Fruit fly (Drosophila melanogaster) whole organism, embryonic: Measurements from ENCODE around the gene elB.

Experiments used
- Awh ChIP-seq: fragments of 200-800 bp; sonication (Bioruptor generic); IDR thresholded peaks from 2 replicates; pipeline ENCODE4, ENCODE4 v1.3.6; 2022; ENCODE audit warnings: missing biosample characterization, missing genetic modification characterization
- C15 ChIP-seq: fragments of 200-800 bp; sonication (Bioruptor generic); IDR thresholded peaks from 3 replicates; pipeline ENCODE4 v1.3.6; 2022; ENCODE audit warnings: missing biosample characterization, missing genetic modification characterization
- CG10267 ChIP-seq: fragments of 200-800 bp; sonication (Bioruptor generic); optimal IDR thresholded peaks from 2 replicates; lab custom pipeline; 2018; ENCODE audit warnings: missing biosample characterization, mild to moderate bottlenecking, missing genetic modification characterization, moderate library complexity
- CG10543 ChIP-seq: fragments of 200-800 bp; sonication (Bioruptor generic); optimal IDR thresholded peaks from 3 replicates; lab custom pipeline; 2017; ENCODE audit warnings: missing biosample characterization, mild to moderate bottlenecking, missing genetic modification characterization, moderate library complexity
- CG12155 ChIP-seq: fragments of 200-800 bp; sonication (Bioruptor generic); optimal IDR thresholded peaks from 3 replicates; lab custom pipeline; 2016; ENCODE audit warnings: missing biosample characterization, missing genetic modification characterization
- CG12769 ChIP-seq: fragments of 200-800 bp; sonication (Bioruptor generic); optimal IDR thresholded peaks from 2 replicates; lab custom pipeline; 2019; ENCODE audit warnings: missing biosample characterization, mild to moderate bottlenecking, missing genetic modification characterization, moderate library complexity
- CG13123 ChIP-seq: fragments of 200-800 bp; sonication (Bioruptor generic); optimal IDR thresholded peaks from 2 replicates; lab custom pipeline; 2016; ENCODE audit warnings: missing biosample characterization, missing genetic modification characterization
- CG13894 ChIP-seq: fragments of 200-800 bp; sonication (Bioruptor generic); optimal IDR thresholded peaks from 3 replicates; lab custom pipeline; 2018; ENCODE audit warnings: missing biosample characterization, mild to moderate bottlenecking, missing genetic modification characterization, moderate library complexity
- CG16779 ChIP-seq: fragments of 200-800 bp; sonication (Bioruptor generic); IDR thresholded peaks from 2 replicates; pipeline ENCODE4 v1.3.6; 2022; ENCODE audit warnings: missing biosample characterization, missing genetic modification characterization
- CG17802 ChIP-seq: fragments of 200-800 bp; sonication (Bioruptor generic); optimal IDR thresholded peaks from 2 replicates; lab custom pipeline; 2018; ENCODE audit warnings: missing biosample characterization, mild to moderate bottlenecking, missing genetic modification characterization, moderate library complexity
- CG4328 ChIP-seq: fragments of 200-800 bp; sonication (Bioruptor generic); optimal IDR thresholded peaks from 3 replicates; lab custom pipeline; 2017; ENCODE audit warnings: missing biosample characterization, missing genetic modification reagents, missing genetic modification characterization
- CG6813 ChIP-seq: fragments of 200-800 bp; sonication (Bioruptor generic); optimal IDR thresholded peaks from 2 replicates; lab custom pipeline; 2017; ENCODE audit warnings: missing biosample characterization, missing genetic modification characterization, mild to moderate bottlenecking, moderate library complexity, missing genetic modification reagents
- Eip74EF ChIP-seq, 2 experiments: fragments of 200-800 bp in 1 of 2; fragments of >200 bp in 1 of 2; sonication (Bioruptor generic) in 1 of 2; optimal IDR thresholded peaks; 2 replicates each; lab custom pipeline; 2017 to 2019; ENCODE audit warnings: missing biosample characterization in 2 of 2, missing genetic modification characterization in 2 of 2, mild to moderate bottlenecking in 1 of 2, moderate library complexity in 1 of 2
- HLH3B ChIP-seq: fragments of 200-800 bp; sonication (Bioruptor generic); IDR thresholded peaks from 2 replicates; pipeline ENCODE4 v1.3.6; 2022; ENCODE audit warnings: missing biosample characterization, missing genetic modification characterization
- MTF-1 ChIP-seq: fragments of 200-800 bp; sonication (Bioruptor generic); optimal IDR thresholded peaks from 2 replicates; lab custom pipeline; 2018; ENCODE audit warnings: missing biosample characterization, mild to moderate bottlenecking, missing genetic modification characterization, borderline replicate concordance
- Vsx1 ChIP-seq: fragments of 200-800 bp; sonication (Bioruptor generic); optimal IDR thresholded peaks from 2 replicates; lab custom pipeline; 2017; ENCODE audit warnings: missing biosample characterization, mild to moderate bottlenecking, missing genetic modification characterization, missing genetic modification reagents
- ab ChIP-seq: fragments of 200-800 bp; sonication (Bioruptor generic); optimal IDR thresholded peaks from 2 replicates; lab custom pipeline; 2016; ENCODE audit warnings: missing biosample characterization, missing genetic modification characterization
- abd-A ChIP-seq: fragments of 200-800 bp; sonication (Bioruptor generic); optimal IDR thresholded peaks from 3 replicates; lab custom pipeline; 2019; ENCODE audit warnings: missing biosample characterization, mild to moderate bottlenecking, missing genetic modification characterization, moderate library complexity
- chinmo ChIP-seq: fragments of 200-800 bp; sonication (Bioruptor generic); IDR thresholded peaks from 4 replicates; pipeline ENCODE4 v1.3.6; 2022; ENCODE audit warnings: missing biosample characterization, missing genetic modification characterization; ENCODE audit not compliant: partially characterized antibody
- emc ChIP-seq: fragments of 200-800 bp; sonication (Bioruptor generic); optimal IDR thresholded peaks from 2 replicates; lab custom pipeline; 2016; ENCODE audit warnings: missing biosample characterization, missing genetic modification characterization
- grn ChIP-seq: fragments of 200-800 bp; sonication (Bioruptor generic); optimal IDR thresholded peaks from 3 replicates; lab custom pipeline; 2017; ENCODE audit warnings: missing biosample characterization, missing genetic modification characterization
- gsb ChIP-seq: fragments of 200-800 bp; sonication (Bioruptor generic); IDR thresholded peaks from 2 replicates; pipeline ENCODE4 v1.3.6; 2022; ENCODE audit warnings: missing biosample characterization, missing genetic modification characterization
- lbe ChIP-seq: fragments of 200-800 bp; sonication (Bioruptor generic); optimal IDR thresholded peaks from 2 replicates; lab custom pipeline; 2016; ENCODE audit warnings: missing biosample characterization, mild to moderate bottlenecking, missing genetic modification characterization
- mirr ChIP-seq: fragments of 200-800 bp; sonication (Bioruptor generic); optimal IDR thresholded peaks from 3 replicates; lab custom pipeline; 2018; ENCODE audit warnings: missing biosample characterization, mild to moderate bottlenecking, missing genetic modification characterization
- nau ChIP-seq: fragments of 200-800 bp; sonication (Bioruptor generic); optimal IDR thresholded peaks from 3 replicates; lab custom pipeline; 2017; ENCODE audit warnings: missing biosample characterization, mild to moderate bottlenecking, missing genetic modification characterization, missing genetic modification reagents
- oc ChIP-seq: fragments of 200-800 bp; sonication (Bioruptor generic); optimal IDR thresholded peaks from 2 replicates; lab custom pipeline; 2018; ENCODE audit warnings: missing biosample characterization, mild to moderate bottlenecking, missing genetic modification characterization, moderate library complexity
- otp ChIP-seq: fragments of 200-800 bp; sonication (Bioruptor generic); IDR thresholded peaks from 3 replicates; pipeline ENCODE4, ENCODE4 v1.3.6; 2022; ENCODE audit warnings: missing biosample characterization, missing genetic modification characterization
- pfk ChIP-seq: fragments of 200-800 bp; sonication (Bioruptor generic); optimal IDR thresholded peaks from 2 replicates; lab custom pipeline; 2018; ENCODE audit warnings: missing biosample characterization, mild to moderate bottlenecking, missing genetic modification characterization, moderate library complexity
- run ChIP-seq: fragments of 200-800 bp; sonication (Bioruptor generic); optimal IDR thresholded peaks from 3 replicates; lab custom pipeline; 2018; ENCODE audit warnings: missing biosample characterization, mild to moderate bottlenecking, missing genetic modification characterization
- sd ChIP-seq: fragments of 200-800 bp; sonication (Bioruptor generic); optimal IDR thresholded peaks from 3 replicates; lab custom pipeline; 2018; ENCODE audit warnings: missing biosample characterization, mild to moderate bottlenecking, missing genetic modification characterization, moderate library complexity
- sens ChIP-seq: fragments of 200-800 bp; sonication (Bioruptor generic); peaks from one replicate; lab custom pipeline; 2016; ENCODE audit warnings: missing biosample characterization, missing genetic modification characterization
- stc ChIP-seq: fragments of 200-800 bp; sonication (Bioruptor generic); IDR thresholded peaks from 2 replicates; pipeline ENCODE4 v1.3.6; 2022; ENCODE audit warnings: missing biosample characterization, missing genetic modification characterization
- tup ChIP-seq: fragments of 200-800 bp; sonication (Bioruptor generic); optimal IDR thresholded peaks from 2 replicates; lab custom pipeline; 2016; ENCODE audit warnings: missing biosample characterization, mild to moderate bottlenecking, missing genetic modification characterization, moderate library complexity
- vnd ChIP-seq: fragments of 200-800 bp; sonication (Bioruptor generic); IDR thresholded peaks from 3 replicates; pipeline ENCODE4 v1.3.6; 2022; ENCODE audit warnings: missing biosample characterization, missing genetic modification characterization; ENCODE audit not compliant: partially characterized antibody
- vvl ChIP-seq: fragments of 200-800 bp; sonication (Bioruptor generic); IDR thresholded peaks from 2 replicates; pipeline ENCODE4 v1.3.6; 2022; ENCODE audit warnings: missing biosample characterization, missing genetic modification characterization
- zf30C ChIP-seq: fragments of 200-800 bp; sonication (Bioruptor generic); optimal IDR thresholded peaks from 3 replicates; lab custom pipeline; 2018; ENCODE audit warnings: missing biosample characterization, mild to moderate bottlenecking, missing genetic modification characterization

elB gene

dm6 chr2L:14376484-14377254 is 32.7 kb downstream of the elB start (continued):
- TF ChIP-seq CG17802 (tag; lab: Kevin White, UChicago): no peak
- no peak for TF ChIP-seq pfk (GFP tag; lab: Kevin White, UChicago)
- no peak for TF ChIP-seq zf30C (GFP tag; lab: Kevin White, UChicago)
- no peak for TF ChIP-seq ab (GFP tag; lab: Kevin White, UChicago)
- no peak for TF ChIP-seq MTF-1
- TF ChIP-seq tup (GFP tag; lab: Kevin White, UChicago): no peak
- peak; percentile 4 for TF ChIP-seq CG10267
- no peak for TF ChIP-seq gsb (GFP tag; lab: Robert Waterston, UW)
- TF ChIP-seq CG6813 (GFP tag; lab: Kevin White, UChicago): peak; percentile 3

DNA sequence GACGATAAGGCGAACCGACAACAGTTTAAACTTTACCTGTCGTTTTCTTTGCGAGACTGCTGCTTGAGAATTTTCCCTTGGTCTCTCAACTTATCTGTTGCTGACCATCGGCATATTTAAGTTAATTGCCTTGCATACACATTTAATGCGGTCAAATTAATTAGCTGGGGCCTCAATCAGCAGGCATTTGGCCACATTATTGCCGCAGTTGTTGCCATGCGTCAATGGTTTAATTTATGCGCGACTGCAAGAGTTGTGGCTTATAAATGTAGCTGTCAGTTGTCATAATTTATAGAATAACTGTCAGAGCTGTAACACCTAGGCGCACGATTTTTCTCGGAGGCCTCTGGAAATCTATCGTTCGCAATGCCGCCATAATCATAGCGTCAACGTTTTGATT is 35.3 kb downstream of the elB start:
- TF ChIP-seq chinmo (GFP tag; lab: Robert Waterston, UW): peak; percentile 79; the same call in 2 of the 4 replicates
- no peak for TF ChIP-seq CG12155 (GFP tag; lab: Kevin White, UChicago)
- TF ChIP-seq sd (tag; lab: Kevin White, UChicago): peak; percentile 9
- peak; percentile 27 for TF ChIP-seq nau (GFP tag; lab: Kevin White, UChicago)
- TF ChIP-seq CG10543: no peak
- peak; percentile 62 for TF ChIP-seq sens (GFP tag; lab: Kevin White, UChicago)
- TF ChIP-seq CG13123 (GFP tag; lab: Kevin White, UChicago): no peak
- peak; percentile 55 for TF ChIP-seq Vsx1
- peak; percentile 55 for TF ChIP-seq vvl (GFP tag; lab: Robert Waterston, UW)
- TF ChIP-seq abd-A: peak; percentile 63
- TF ChIP-seq HLH3B (GFP tag; lab: Robert Waterston, UW): no peak
- TF ChIP-seq run (tag; lab: Kevin White, UChicago): peak; percentile 59
- no peak for TF ChIP-seq CG13894 (tag; lab: Kevin White, UChicago)
- TF ChIP-seq grn (GFP tag; lab: Kevin White, UChicago): peak; percentile 27
- peak; percentile 95 for TF ChIP-seq Awh (GFP tag; lab: Robert Waterston, UW)
- TF ChIP-seq otp (GFP tag; lab: Robert Waterston, UW): 0 out of 3 replicates have a peak, but pooled peaks have one; percentile 6

DNA sequence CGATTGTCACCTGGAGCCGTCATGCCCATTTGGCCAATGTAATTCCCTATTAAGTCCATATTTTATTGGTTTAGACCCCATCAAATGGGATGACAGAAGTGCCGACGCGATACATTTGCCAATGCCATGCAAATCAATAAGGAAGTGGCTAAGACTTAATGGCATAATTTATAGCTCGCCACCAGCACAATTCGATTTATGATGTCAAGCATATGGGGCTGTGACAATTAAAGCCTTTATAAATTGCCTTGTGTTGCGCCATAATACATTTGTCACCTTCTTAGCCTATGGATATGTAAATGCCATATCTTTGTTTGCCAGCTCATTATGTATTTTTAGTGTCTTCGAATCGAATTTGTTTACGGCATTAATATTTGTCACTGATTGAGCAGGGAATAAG is 36.1 kb downstream of the elB start:
- TF ChIP-seq sd (tag; lab: Kevin White, UChicago) (peak; percentile 51), emc (no peak), lbe (no peak), C15 (GFP tag; lab: Robert Waterston, UW) (0 out of 3 replicates have a peak, but pooled peaks have one; percentile 16), stc (GFP tag; lab: Robert Waterston, UW) (no peak), abd-A (peak; percentile 83), mirr (GFP tag; lab: Kevin White, UChicago) (peak; percentile 27), vnd (GFP tag; lab: Robert Waterston, UW) (no peak), CG4328 (peak; percentile 12), CG12769 (tag; lab: Kevin White, UChicago) (peak; percentile 58), Eip74EF (GFP tag; optimal IDR thresholded peaks at IDR 0.05; lab: Kevin White, UChicago) (peak in 1 of 2 experiments; percentile 83), CG16779 (no peak), chinmo (GFP tag; lab: Robert Waterston, UW) (peak; percentile 64; the same call in 1 of the 4 replicates), Awh (GFP tag; lab: Robert Waterston, UW) (peak; percentile 14; the same call in 1 of the 2 replicates), oc (tag; lab: Kevin White, UChicago) (peak; percentile 68)
